Worm (Caenorhabditis elegans): ENCODE results near the gene idpa-1.
A peak's percentile ranks its signal among the peaks of the same experiment; 100 is the strongest.

Gene idpa-1

ce11 chrIII:2873116-2873644 lies 27.8 kb downstream of the idpa-1 start (continued):
- peak; percentile 54 for TF ChIP-seq B0261.1 (tag; optimal IDR thresholded peaks at IDR 0.05)
- TF ChIP-seq mes-4 (tag; optimal IDR thresholded peaks at IDR 0.05) = no peak
- TF ChIP-seq snpc-3.4 (tag; optimal IDR thresholded peaks at IDR 0.05) = no peak
- TF ChIP-seq ztf-26 (tag; optimal IDR thresholded peaks at IDR 0.05) = no peak
- TF ChIP-seq T26A5.8 (tag; optimal IDR thresholded peaks at IDR 0.05) = no peak
- TF ChIP-seq tbx-9 (tag; optimal IDR thresholded peaks at IDR 0.05; ENCODE audit: borderline replicate concordance) = no peak
- TF ChIP-seq F33H1.4 (GFP tag; IDR thresholded peaks at IDR 0.05) = peak; percentile 15; the same call in 1 of the 2 replicates
- no peak for TF ChIP-seq hsf-1 (GFP tag; IDR thresholded peaks at IDR 0.05)
- TF ChIP-seq bed-2 (GFP tag; IDR thresholded peaks at IDR 0.05) = no peak
- TF ChIP-seq lin-26 (GFP tag; IDR thresholded peaks at IDR 0.05) = 0 out of 2 replicates have a peak, but pooled peaks have one; percentile 40
- no peak for TF ChIP-seq madf-8 (GFP tag; conservative IDR thresholded peaks at IDR 0.05)

ce11 chrIII:2871817-2872216 lies 29.2 kb downstream of the idpa-1 start:
- peak; percentile 52; the same call in 1 of the 2 replicates for TF ChIP-seq egrh-3 (GFP tag; IDR thresholded peaks at IDR 0.05)
- TF ChIP-seq nfyb-1 (GFP tag; IDR thresholded peaks at IDR 0.05) = 0 out of 2 replicates have a peak, but pooled peaks have one; percentile 28
- no peak for TF ChIP-seq F23B12.7 (tag; optimal IDR thresholded peaks at IDR 0.05; ENCODE audit: insufficient read depth)
- peak; percentile 72 for TF ChIP-seq lin-26 (GFP tag; IDR thresholded peaks at IDR 0.05)
- peak; percentile 38 for TF ChIP-seq attf-5 (GFP tag; optimal IDR thresholded peaks at IDR 0.05)
- no peak for TF ChIP-seq Y53F4B.3 (GFP tag; IDR thresholded peaks at IDR 0.05)
- no peak for TF ChIP-seq let-607 (tag; optimal IDR thresholded peaks at IDR 0.05)
- no peak for TF ChIP-seq D2030.7 (GFP tag; IDR thresholded peaks at IDR 0.05)
- TF ChIP-seq ceh-40 (GFP tag; IDR thresholded peaks at IDR 0.05) = no peak
- peak; percentile 73 for TF ChIP-seq lin-40 (tag; optimal IDR thresholded peaks at IDR 0.05)
- no peak for TF ChIP-seq ZK185.1 (tag; optimal IDR thresholded peaks at IDR 0.05; ENCODE audit: poor library complexity, severe bottlenecking)
- TF ChIP-seq ccch-3 (GFP tag; optimal IDR thresholded peaks at IDR 0.05) = no peak
- no peak for TF ChIP-seq T26A5.8 (tag; optimal IDR thresholded peaks at IDR 0.05)
- TF ChIP-seq Y56A3A.18 (GFP tag; IDR thresholded peaks at IDR 0.05) = no peak
- no peak for TF ChIP-seq madf-10 (tag; optimal IDR thresholded peaks at IDR 0.05)
- no peak for TF ChIP-seq lsl-1 (GFP tag; optimal IDR thresholded peaks at IDR 0.05)
- no peak for TF ChIP-seq pbrm-1 (GFP tag; IDR thresholded peaks at IDR 0.05)
- no peak for TF ChIP-seq mel-28 (tag; optimal IDR thresholded peaks at IDR 0.05; ENCODE audit: borderline replicate concordance)
- no peak for TF ChIP-seq ztf-18 (tag; optimal IDR thresholded peaks at IDR 0.05)
- TF ChIP-seq xnd-1 (tag; optimal IDR thresholded peaks at IDR 0.05) = no peak
- no peak for TF ChIP-seq rcor-1 (GFP tag; IDR thresholded peaks at IDR 0.05)
- no peak for TF ChIP-seq egl-18 (GFP tag; IDR thresholded peaks at IDR 0.05)
- TF ChIP-seq C06A6.2 (GFP tag; conservative IDR thresholded peaks at IDR 0.05) = no peak
- no peak for TF ChIP-seq cebp-1 (GFP tag; IDR thresholded peaks at IDR 0.05)
- peak; percentile 52 for TF ChIP-seq cebp-1 (tag; optimal IDR thresholded peaks at IDR 0.05)
- TF ChIP-seq C17E4.6 (GFP tag; IDR thresholded peaks at IDR 0.05) = no peak
- no peak for TF ChIP-seq lin-54 (GFP tag; optimal IDR thresholded peaks at IDR 0.05)
- no peak for TF ChIP-seq athp-1 (tag; optimal IDR thresholded peaks at IDR 0.05)
- no peak for TF ChIP-seq mcd-1 (GFP tag; IDR thresholded peaks at IDR 0.05)
- no peak for TF ChIP-seq mxl-1 (tag; optimal IDR thresholded peaks at IDR 0.05)
- TF ChIP-seq ama-1 (optimal IDR thresholded peaks at IDR 0.05) = no peak
- TF ChIP-seq ama-1 (GFP tag; optimal IDR thresholded peaks at IDR 0.05) = no peak
- TF ChIP-seq ztf-26 (tag; optimal IDR thresholded peaks at IDR 0.05) = peak; percentile 76
- no peak for TF ChIP-seq repo-1 (tag; optimal IDR thresholded peaks at IDR 0.05)
- no peak for TF ChIP-seq aptf-3 (GFP tag; IDR thresholded peaks at IDR 0.05)
- peak; percentile 54; the same call in 1 of the 2 replicates for TF ChIP-seq dox-1 (GFP tag; IDR thresholded peaks at IDR 0.05)
- TF ChIP-seq chd-7 (tag; optimal IDR thresholded peaks at IDR 0.05) = peak; percentile 17
- no peak for TF ChIP-seq snpc-3.4 (tag; optimal IDR thresholded peaks at IDR 0.05)
- no peak for TF ChIP-seq ets-4 (GFP tag; optimal IDR thresholded peaks at IDR 0.05)
- no peak for TF ChIP-seq aptf-2 (GFP tag; conservative IDR thresholded peaks at IDR 0.05)
- TF ChIP-seq F33H1.4 (GFP tag; IDR thresholded peaks at IDR 0.05) = no peak

Data from whole organism, young adult.